Fruit fly (Drosophila melanogaster): ENCODE data around the gene CG32263.

CG32263 gene

DNA sequence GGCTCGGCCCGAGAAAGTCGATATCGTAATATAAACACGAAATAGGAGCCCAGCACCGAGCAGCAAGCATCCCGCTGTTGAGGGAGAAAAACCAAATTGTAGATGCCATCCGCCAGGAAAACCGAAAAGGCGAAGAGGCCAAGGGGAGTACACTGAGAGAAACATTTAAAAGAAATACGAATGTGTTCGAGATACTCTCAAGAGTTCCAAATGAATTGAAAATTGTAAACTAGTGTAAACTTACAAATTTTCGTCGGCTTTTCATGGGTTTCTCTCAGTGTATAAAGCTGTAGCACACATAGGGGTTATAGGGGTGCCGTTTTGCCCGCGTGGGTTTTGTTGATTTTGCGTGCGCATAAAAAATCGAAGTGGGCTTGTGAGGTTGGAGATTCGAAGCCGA, 8.2 kb downstream of the CG32263 start (continued):
- TF ChIP-seq Awh (GFP tag; IDR thresholded peaks at IDR 0.05) (peak; percentile 59; the same call in 1 of the 2 replicates), bbx (GFP tag; IDR thresholded peaks at IDR 0.05; ENCODE audit: partially characterized antibody) (no peak), gsb-n (tag; optimal IDR thresholded peaks at IDR 0.05) (no peak), CG12071 (GFP tag; optimal IDR thresholded peaks at IDR 0.05) (peak; percentile 11), dan (GFP tag; IDR thresholded peaks at IDR 0.05) (no peak), CG4820 (GFP tag; optimal IDR thresholded peaks at IDR 0.05) (peak; percentile 37), esg (GFP tag; conservative IDR thresholded peaks at IDR 0.05) (peak; percentile 75), Ets97D (GFP tag; optimal IDR thresholded peaks at IDR 0.05) (peak; percentile 13), Ptx1 (GFP tag; IDR thresholded peaks at IDR 0.05) (peak; percentile 84), crp (GFP tag; optimal IDR thresholded peaks at IDR 0.05) (peak in 1 of 2 experiments; percentile 8), CG11456 (GFP tag; IDR thresholded peaks at IDR 0.05) (peak; percentile 89), Hr51 (GFP tag; optimal IDR thresholded peaks at IDR 0.05) (peak; percentile 69 to 79), CG12219 (GFP tag; optimal IDR thresholded peaks at IDR 0.05) (peak; percentile 78), trh (GFP tag; optimal IDR thresholded peaks at IDR 0.05) (no peak), Nf-YC (tag; optimal IDR thresholded peaks at IDR 0.05) (peak; percentile 63), fd102C (GFP tag; optimal IDR thresholded peaks at IDR 0.05) (no peak), Sry-δ (GFP tag; optimal IDR thresholded peaks at IDR 0.05) (peak; percentile 21), CG18011 (GFP tag; optimal IDR thresholded peaks at IDR 0.05) (peak; percentile 54), CG43689 (GFP tag; IDR thresholded peaks at IDR 0.05) (peak; percentile 47; the same call in 1 of the 2 replicates), CG2120 (GFP tag; optimal IDR thresholded peaks at IDR 0.05) (peak; percentile 95), dysf (GFP tag; IDR thresholded peaks at IDR 0.05) (peak; percentile 88), CG14965 (GFP tag; optimal IDR thresholded peaks at IDR 0.05; ENCODE audit: borderline replicate concordance) (peak; percentile 14), CG17385 (GFP tag; optimal IDR thresholded peaks at IDR 0.05) (peak; percentile 81), CG31441 (GFP tag; IDR thresholded peaks at IDR 0.05) (peak; percentile 68), CG1529 (GFP tag; optimal IDR thresholded peaks at IDR 0.05) (peak; percentile 26), al (GFP tag; IDR thresholded peaks at IDR 0.05) (peak; percentile 53; the same call in 1 of the 2 replicates), crol (GFP tag; IDR thresholded peaks at IDR 0.05) (peak; percentile 31; the same call in 1 of the 2 replicates), tin (GFP tag; optimal IDR thresholded peaks at IDR 0.05) (peak; percentile 53), CG12155 (GFP tag; optimal IDR thresholded peaks at IDR 0.05) (peak; percentile 75), ash1 (GFP tag; optimal IDR thresholded peaks at IDR 0.05) (no peak), psq (GFP tag; optimal IDR thresholded peaks at IDR 0.05) (no peak), CG10366 (GFP tag; IDR thresholded peaks at IDR 0.05) (peak; percentile 69), repo (GFP tag; optimal IDR thresholded peaks at IDR 0.05) (peak; percentile 32), ap (GFP tag; IDR thresholded peaks at IDR 0.05) (0 out of 2 replicates have a peak, but pooled peaks have one; percentile 41), zfh1 (GFP tag; IDR thresholded peaks at IDR 0.05) (peak; percentile 53; the same call in 2 of the 3 replicates), CG4730 (GFP tag; IDR thresholded peaks at IDR 0.05) (peak; percentile 62), btn (GFP tag; optimal IDR thresholded peaks at IDR 0.05) (no peak), CG18619 (GFP tag; optimal IDR thresholded peaks at IDR 0.05) (peak; percentile 77), BtbVII (GFP tag; optimal IDR thresholded peaks at IDR 0.05) (peak; percentile 60), Sin3A (optimal IDR thresholded peaks at IDR 0.05) (no peak), CG8924 (tag; optimal IDR thresholded peaks at IDR 0.05) (peak; percentile 79), CG2889 (GFP tag; IDR thresholded peaks at IDR 0.05) (peak; percentile 56; the same call in 2 of the 3 replicates), row (GFP tag; IDR thresholded peaks at IDR 0.05) (peak; percentile 91), CG10267 (tag; optimal IDR thresholded peaks at IDR 0.05) (peak; percentile 26), NC2α (GFP tag; optimal IDR thresholded peaks at IDR 0.05) (peak; percentile 51), lbe (GFP tag; optimal IDR thresholded peaks at IDR 0.05) (peak; percentile 6), CG10274 (GFP tag; optimal IDR thresholded peaks at IDR 0.05) (peak; percentile 2), CG12299 (tag; optimal IDR thresholded peaks at IDR 0.05) (peak; percentile 49), MESR4 (GFP tag; optimal IDR thresholded peaks at IDR 0.05) (no peak), gce (GFP tag; IDR thresholded peaks at IDR 0.05) (peak; percentile 68; the same call in 1 of the 3 replicates), CG33213 (GFP tag; optimal IDR thresholded peaks at IDR 0.05) (peak; percentile 12)

Measured in whole organism, embryonic.